Fruit fly (Drosophila melanogaster): Measurements from ENCODE around the gene CG4896.

The CG4896 gene

dm6 chr2L:1214465-1214864, 37.0 kb downstream of the CG4896 start:
- no peak for TF ChIP-seq Vsx2 (GFP tag; optimal IDR thresholded peaks at IDR 0.05; ENCODE audit: partially characterized antibody)
- TF ChIP-seq N (GFP tag; optimal IDR thresholded peaks at IDR 0.05): no peak
- TF ChIP-seq OdsH (GFP tag; optimal IDR thresholded peaks at IDR 0.05): no peak
- no peak for TF ChIP-seq pan (optimal IDR thresholded peaks at IDR 0.05)
- no peak for TF ChIP-seq usp (GFP tag; optimal IDR thresholded peaks at IDR 0.05)
- no peak for TF ChIP-seq psq (GFP tag; optimal IDR thresholded peaks at IDR 0.05)
- TF ChIP-seq br (GFP tag; optimal IDR thresholded peaks at IDR 0.05): no peak
- no peak for TF ChIP-seq dmrt93B (GFP tag; optimal IDR thresholded peaks at IDR 0.05)
- TF ChIP-seq jim (GFP tag; optimal IDR thresholded peaks at IDR 0.05): no peak
- TF ChIP-seq CG32264 (GFP tag; optimal IDR thresholded peaks at IDR 0.05): no peak
- TF ChIP-seq dsf (GFP tag; optimal IDR thresholded peaks at IDR 0.05; ENCODE audit: borderline replicate concordance): no peak
- no peak for TF ChIP-seq HLH106 (tag; optimal IDR thresholded peaks at IDR 0.05)
- TF ChIP-seq rgr (GFP tag; optimal IDR thresholded peaks at IDR 0.05): no peak

DNA sequence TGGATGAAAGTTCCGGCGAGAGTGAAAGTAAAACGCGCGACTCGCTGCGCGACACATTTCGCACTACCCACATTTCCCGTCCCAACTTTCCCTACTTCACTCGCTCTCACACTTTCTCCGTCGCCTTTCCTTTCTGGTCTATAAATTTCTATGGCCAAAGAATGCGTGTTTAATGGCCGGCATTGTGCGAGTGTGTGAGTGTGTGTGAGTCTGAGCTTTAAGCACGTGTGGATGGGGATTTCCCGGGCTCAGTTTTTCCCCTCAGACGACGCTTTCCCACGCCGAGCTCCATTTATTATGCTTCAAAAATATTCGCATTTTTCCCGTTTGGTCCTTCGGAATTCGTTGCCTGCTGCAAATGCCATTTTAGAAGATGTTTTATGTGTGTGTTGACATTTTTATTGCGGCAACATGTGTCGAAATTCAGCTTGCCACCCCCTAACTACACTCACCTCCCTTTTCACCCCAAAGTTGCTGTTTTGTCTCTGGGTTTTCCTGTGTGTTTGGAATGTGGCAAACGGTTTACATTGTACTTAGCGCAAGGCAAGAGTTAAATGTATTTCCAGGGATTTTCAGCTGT, 39.6 kb downstream of the CG4896 start:
- TF ChIP-seq fru (GFP tag; optimal IDR thresholded peaks at IDR 0.05) (no peak), sv (GFP tag; optimal IDR thresholded peaks at IDR 0.05) (no peak), Jra (GFP tag; optimal IDR thresholded peaks at IDR 0.05) (no peak), psq (GFP tag; optimal IDR thresholded peaks at IDR 0.05) (no peak), CG9705 (GFP tag; optimal IDR thresholded peaks at IDR 0.05) (no peak), GATAd (GFP tag; optimal IDR thresholded peaks at IDR 0.05) (no peak), Dif (GFP tag; optimal IDR thresholded peaks at IDR 0.05; ENCODE audit: partially characterized antibody) (no peak), Hnf4 (GFP tag; optimal IDR thresholded peaks at IDR 0.05) (no peak), pan (optimal IDR thresholded peaks at IDR 0.05) (no peak), N (GFP tag; optimal IDR thresholded peaks at IDR 0.05) (no peak), Myc (optimal IDR thresholded peaks at IDR 0.05) (no peak), Vsx2 (GFP tag; optimal IDR thresholded peaks at IDR 0.05; ENCODE audit: partially characterized antibody) (no peak), Dfd (GFP tag; optimal IDR thresholded peaks at IDR 0.05) (no peak), woc (GFP tag; optimal IDR thresholded peaks at IDR 0.05) (no peak)

DNA sequence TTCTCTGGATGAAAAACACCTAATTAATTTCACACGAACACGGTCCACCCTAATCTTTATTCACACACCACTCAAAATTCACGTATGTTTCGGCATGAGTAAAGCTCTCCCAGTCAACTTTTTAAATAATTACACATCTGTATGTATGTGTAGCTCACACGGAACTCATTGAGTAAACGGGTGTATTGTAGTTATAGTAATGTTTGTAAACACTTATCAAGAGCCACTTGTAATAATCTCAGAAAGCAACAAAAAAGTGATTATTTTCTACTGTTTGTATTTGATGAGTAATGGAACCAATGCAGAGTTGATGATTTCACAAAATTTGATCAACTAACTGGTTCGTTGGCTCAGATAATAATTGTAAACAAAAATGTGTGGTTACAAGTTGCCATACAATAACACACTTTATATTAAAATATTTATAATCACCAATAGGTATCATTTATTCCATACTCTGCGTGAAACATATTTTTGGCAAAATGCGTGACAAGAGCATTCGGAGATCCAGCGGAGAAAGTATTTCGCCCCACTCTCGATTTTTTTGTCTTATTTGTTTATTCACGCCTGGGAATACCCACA, 40.5 kb downstream of the CG4896 start:
- peak; percentile 42 for TF ChIP-seq OdsH (GFP tag; optimal IDR thresholded peaks at IDR 0.05)
- TF ChIP-seq ey (GFP tag; optimal IDR thresholded peaks at IDR 0.05): no peak
- peak; percentile 25 for TF ChIP-seq pan (optimal IDR thresholded peaks at IDR 0.05)
- no peak for TF ChIP-seq brk (GFP tag; optimal IDR thresholded peaks at IDR 0.05)
- no peak for TF ChIP-seq rgr (GFP tag; optimal IDR thresholded peaks at IDR 0.05)

DNA sequence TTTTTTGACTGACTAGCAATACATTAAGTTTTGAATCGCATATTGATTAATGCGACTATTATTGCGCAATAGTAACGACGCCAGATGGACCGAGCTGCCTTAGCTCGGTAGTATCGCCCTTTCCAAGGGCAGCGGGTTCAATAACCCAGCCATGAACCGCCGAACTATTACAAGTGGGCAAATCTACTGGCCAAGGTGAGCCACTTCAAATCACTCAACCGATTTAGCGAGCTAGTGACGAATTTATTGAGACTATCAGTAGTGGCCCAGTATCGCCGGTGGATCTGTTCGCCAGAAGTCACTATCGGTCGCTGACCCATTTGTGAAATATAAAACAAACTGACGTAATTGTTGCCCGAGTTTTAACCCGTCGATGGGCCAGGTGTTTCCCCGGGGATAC, 41.0 kb downstream of the CG4896 start:
- no peak for TF ChIP-seq CG32264 (GFP tag; optimal IDR thresholded peaks at IDR 0.05)
- TF ChIP-seq rgr (GFP tag; optimal IDR thresholded peaks at IDR 0.05): no peak

DNA sequence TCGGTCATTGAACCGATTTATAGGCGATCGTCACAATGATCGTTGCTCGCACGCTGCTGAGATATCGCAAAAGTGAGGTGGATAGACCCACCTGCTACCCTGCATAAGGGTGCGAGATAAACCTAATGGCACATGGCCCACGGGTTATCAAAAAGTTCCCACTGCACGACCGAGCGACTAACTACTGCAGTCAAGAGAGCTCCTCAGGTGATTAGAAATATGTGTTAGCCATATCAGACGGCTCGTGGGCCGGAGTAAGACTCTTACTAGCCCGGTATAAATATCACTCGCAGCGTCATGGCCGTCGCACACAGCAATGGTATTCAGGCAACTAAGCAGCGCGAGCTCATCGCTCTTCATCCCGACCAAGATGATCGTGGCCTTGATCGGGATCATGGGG, 41.5 kb downstream of the CG4896 start, which contains the start of gene CG42329:
Gene CG42329 (plus strand): TSS at position 301 of the 400 bp plus-strand sequence.
- TF ChIP-seq Myc (optimal IDR thresholded peaks at IDR 0.05) (no peak), CG32264 (GFP tag; optimal IDR thresholded peaks at IDR 0.05) (no peak), sv (GFP tag; optimal IDR thresholded peaks at IDR 0.05) (no peak), Vsx2 (GFP tag; optimal IDR thresholded peaks at IDR 0.05; ENCODE audit: partially characterized antibody) (no peak), foxo (GFP tag; optimal IDR thresholded peaks at IDR 0.05) (no peak)

- TF ChIP-seq Rel (GFP tag; optimal IDR thresholded peaks at IDR 0.05) (no peak), Rel (tag; optimal IDR thresholded peaks at IDR 0.05) (no peak), CG9705 (GFP tag; optimal IDR thresholded peaks at IDR 0.05) (no peak), Myc (optimal IDR thresholded peaks at IDR 0.05) (no peak), N (GFP tag; optimal IDR thresholded peaks at IDR 0.05) (no peak), Mio (GFP tag; optimal IDR thresholded peaks at IDR 0.05) (no peak), usp (GFP tag; optimal IDR thresholded peaks at IDR 0.05) (no peak), CrebA (GFP tag; optimal IDR thresholded peaks at IDR 0.05; ENCODE audit: borderline replicate concordance) (no peak), brk (GFP tag; optimal IDR thresholded peaks at IDR 0.05) (no peak), dl (GFP tag; optimal IDR thresholded peaks at IDR 0.05; ENCODE audit: insufficient read depth in 1 of 2, partially characterized antibody in 2 of 2) (no peak), HLH106 (tag; optimal IDR thresholded peaks at IDR 0.05) (no peak), fru (GFP tag; optimal IDR thresholded peaks at IDR 0.05) (no peak)
These were observed 53.2 kb downstream of the CG4896 start for dm6 chr2L:1230691-1231090.
